Worm (Caenorhabditis elegans): ENCODE data around the gene Y60C6A.1.

The Y60C6A.1 gene

ce11 chrV:4826710-4827380, 43.4 kb downstream of the Y60C6A.1 start, which contains the start of the genes hsp-6 and C37H5.5:
Gene hsp-6 (minus strand): TSS chrV:4826760.
Gene C37H5.5 (plus strand): TSS chrV:4827360.
- TF ChIP-seq ceh-2 (tag; optimal IDR thresholded peaks at IDR 0.05): peak; percentile 30
- peak; percentile 52 for TF ChIP-seq unc-42 (tag; optimal IDR thresholded peaks at IDR 0.05)
- TF ChIP-seq nfya-1 (tag; optimal IDR thresholded peaks at IDR 0.05): peak; percentile 84
- peak; percentile 67 for TF ChIP-seq ceh-31 (tag; optimal IDR thresholded peaks at IDR 0.05)
- TF ChIP-seq ceh-48 (tag; optimal IDR thresholded peaks at IDR 0.05): no peak
- TF ChIP-seq ceh-19 (GFP tag; optimal IDR thresholded peaks at IDR 0.05): no peak
- peak; percentile 10 for TF ChIP-seq ceh-14 (tag; optimal IDR thresholded peaks at IDR 0.05)
- TF ChIP-seq ttx-3 (tag; optimal IDR thresholded peaks at IDR 0.05): no peak
- peak; percentile 59 for TF ChIP-seq tbx-2 (tag; optimal IDR thresholded peaks at IDR 0.05)
- no peak for TF ChIP-seq K02D7.2 (tag; optimal IDR thresholded peaks at IDR 0.05)
- peak; percentile 87 for TF ChIP-seq hlh-30 (tag; optimal IDR thresholded peaks at IDR 0.05; ENCODE audit: insufficient read depth)
- no peak for TF ChIP-seq hlh-13 (GFP tag; optimal IDR thresholded peaks at IDR 0.05)
- TF ChIP-seq unc-55 (GFP tag; optimal IDR thresholded peaks at IDR 0.05): peak; percentile 14
- TF ChIP-seq syd-9 (tag; optimal IDR thresholded peaks at IDR 0.05): peak; percentile 46
- peak; percentile 10 for TF ChIP-seq nhr-232 (tag; optimal IDR thresholded peaks at IDR 0.05)
- peak; percentile 38 for TF ChIP-seq elt-2 (tag; optimal IDR thresholded peaks at IDR 0.05)
- TF ChIP-seq ceh-18 (tag; optimal IDR thresholded peaks at IDR 0.05): peak; percentile 69
- peak; percentile 39 for TF ChIP-seq ceh-34 (tag; optimal IDR thresholded peaks at IDR 0.05)
- TF ChIP-seq pax-1 (tag; optimal IDR thresholded peaks at IDR 0.05): peak; percentile 65
- peak; percentile 5 for TF ChIP-seq F13H6.1 (tag; optimal IDR thresholded peaks at IDR 0.05)
- no peak for TF ChIP-seq ama-1 (optimal IDR thresholded peaks at IDR 0.05)
- TF ChIP-seq lim-6 (tag; optimal IDR thresholded peaks at IDR 0.05): no peak
- TF ChIP-seq ets-4 (tag; optimal IDR thresholded peaks at IDR 0.05): peak; percentile 40
